Worm (Caenorhabditis elegans): ENCODE results near the gene rmif-2.

rmif-2 gene

ce11 chrIV:1199501-1199900, 17.1 kb downstream of the rmif-2 start:
- no peak for TF ChIP-seq pqm-1 (tag; optimal IDR thresholded peaks at IDR 0.05)
- TF ChIP-seq lsy-2 (tag; optimal IDR thresholded peaks at IDR 0.05): no peak
- no peak for TF ChIP-seq unc-130 (tag; optimal IDR thresholded peaks at IDR 0.05)

ce11 chrIV:1204870-1205269, 22.5 kb downstream of the rmif-2 start, which contains the start of gene dsl-2:
Gene dsl-2, minus strand, starts transcription at chrIV:1204970.
- TF ChIP-seq nhr-85 (tag) (peak; percentile 6), egl-13 (tag; optimal IDR thresholded peaks at IDR 0.05) (no peak)

- TF ChIP-seq nhr-12 (tag; optimal IDR thresholded peaks at IDR 0.05) (no peak), hpl-2 (GFP tag; optimal IDR thresholded peaks at IDR 0.05) (no peak), mef-2 (tag; optimal IDR thresholded peaks at IDR 0.05) (no peak), ceh-82 (tag; optimal IDR thresholded peaks at IDR 0.05) (no peak), lin-39 (tag; optimal IDR thresholded peaks at IDR 0.05) (no peak)
These were observed 25.6 kb downstream of the rmif-2 start, which contains the start of gene dsl-1 for ce11 chrIV:1207980-1208379. Gene dsl-1, minus strand, starts transcription at chrIV:1208080.

ce11 chrIV:1209320-1209719, 26.9 kb downstream of the rmif-2 start:
- TF ChIP-seq pqm-1 (tag; optimal IDR thresholded peaks at IDR 0.05): no peak
- TF ChIP-seq elt-3 (tag; optimal IDR thresholded peaks at IDR 0.05): peak in 1 of 6 experiments; percentile 64
- no peak for TF ChIP-seq nhr-47 (tag; optimal IDR thresholded peaks at IDR 0.05)
- TF ChIP-seq lir-3 (tag; optimal IDR thresholded peaks at IDR 0.05; ENCODE audit: poor library complexity): no peak
- TF ChIP-seq ama-1 (optimal IDR thresholded peaks at IDR 0.05): no peak
- no peak for TF ChIP-seq mef-2 (tag; optimal IDR thresholded peaks at IDR 0.05)
- peak; percentile 50 for TF ChIP-seq blmp-1 (tag; optimal IDR thresholded peaks at IDR 0.05)

ce11 chrIV:1209813-1210212, 27.4 kb downstream of the rmif-2 start:
- no peak for TF ChIP-seq dsc-1 (tag; optimal IDR thresholded peaks at IDR 0.05)
- TF ChIP-seq ceh-88 (GFP tag; IDR thresholded peaks at IDR 0.05): no peak
- no peak for TF ChIP-seq nhr-76 (tag; optimal IDR thresholded peaks at IDR 0.05)
- no peak for TF ChIP-seq vab-15 (tag; optimal IDR thresholded peaks at IDR 0.05)
- no peak for TF ChIP-seq lir-3 (tag; optimal IDR thresholded peaks at IDR 0.05; ENCODE audit: poor library complexity)
- no peak for TF ChIP-seq lin-15B (tag; optimal IDR thresholded peaks at IDR 0.05)

ce11 chrIV:1211902-1212301, 29.5 kb downstream of the rmif-2 start:
- TF ChIP-seq efl-1 (optimal IDR thresholded peaks at IDR 0.05) (no peak), efl-1 (GFP tag; optimal IDR thresholded peaks at IDR 0.05 in 1 of 2) (peak in 1 of 2 experiments; percentile 27), nhr-19 (GFP tag; conservative IDR thresholded peaks at IDR 0.05) (no peak), lsy-2 (tag; optimal IDR thresholded peaks at IDR 0.05) (no peak), elt-2 (tag; optimal IDR thresholded peaks at IDR 0.05) (peak; percentile 42), snpc-4 (tag; optimal IDR thresholded peaks at IDR 0.05) (peak; percentile 52), sptf-1 (tag; optimal IDR thresholded peaks at IDR 0.05) (no peak)

ce11 chrIV:1212357-1212756, 30.0 kb downstream of the rmif-2 start:
- TF ChIP-seq dpl-1 (GFP tag; optimal IDR thresholded peaks at IDR 0.05): no peak
- peak; percentile 36 for TF ChIP-seq lin-14 (GFP tag; optimal IDR thresholded peaks at IDR 0.05)
- TF ChIP-seq ama-1 (optimal IDR thresholded peaks at IDR 0.05): no peak
- TF ChIP-seq C34B4.2 (tag; optimal IDR thresholded peaks at IDR 0.05): no peak
- no peak for TF ChIP-seq hpl-2 (GFP tag; optimal IDR thresholded peaks at IDR 0.05)
- peak; percentile 1 for TF ChIP-seq fkh-10 (GFP tag; optimal IDR thresholded peaks at IDR 0.05)
- TF ChIP-seq aly-2 (tag; optimal IDR thresholded peaks at IDR 0.05): no peak
- TF ChIP-seq vab-15 (tag; optimal IDR thresholded peaks at IDR 0.05): no peak
